Worm (Caenorhabditis elegans) whole organism, late embryonic: ENCODE data around the gene K11D12.14.

Source experiments
- F13H6.1 ChIP-seq: sonication (generic microtip); optimal IDR thresholded peaks from 2 replicates; lab custom pipeline; 2016; ENCODE audit warnings: missing genetic modification characterization, missing compliant biosample characterization
- T23F11.4 ChIP-seq: fragments of 200-800 bp; sonication (Bioruptor generic); optimal IDR thresholded peaks from 2 replicates; lab custom pipeline; 2018; ENCODE audit warnings: mild to moderate bottlenecking, missing genetic modification characterization, missing compliant biosample characterization
- ama-1 ChIP-seq: fragments of 150-350 bp; optimal IDR thresholded peaks from 2 replicates; lab custom pipeline; 2014
- ceh-48 ChIP-seq: sonication (generic microtip); optimal IDR thresholded peaks from 2 replicates; lab custom pipeline; 2016; ENCODE audit warnings: missing genetic modification characterization, inconsistent platforms, missing compliant biosample characterization
- elt-2 ChIP-seq: sonication (generic microtip); optimal IDR thresholded peaks from 2 replicates; lab custom pipeline; 2016; ENCODE audit warnings: missing genetic modification reagents, missing genetic modification characterization, missing compliant biosample characterization
- ets-4 ChIP-seq: sonication (generic microtip); optimal IDR thresholded peaks from 2 replicates; lab custom pipeline; 2016; ENCODE audit warnings: missing genetic modification characterization, missing compliant biosample characterization
- fkh-10 ChIP-seq: fragments of 150-350 bp; optimal IDR thresholded peaks from 2 replicates; lab custom pipeline; 2014; ENCODE audit warnings: missing biosample characterization, missing genetic modification reagents, missing genetic modification characterization
- nhr-232 ChIP-seq: sonication (generic microtip); optimal IDR thresholded peaks from 2 replicates; lab custom pipeline; 2016; ENCODE audit warnings: missing genetic modification characterization, missing compliant biosample characterization
- pha-4 ChIP-seq: fragments of 150-350 bp; optimal IDR thresholded peaks from 2 replicates; lab custom pipeline; 2018; ENCODE audit warnings: missing biosample characterization, missing genetic modification reagents, missing genetic modification characterization
- sdc-2 ChIP-seq: sonication (generic microtip); optimal IDR thresholded peaks from 2 replicates; lab custom pipeline; 2016; ENCODE audit warnings: missing genotype, missing genetic modification characterization, missing compliant biosample characterization
- sox-4 ChIP-seq: sonication (generic microtip); optimal IDR thresholded peaks from 2 replicates; lab custom pipeline; 2017; ENCODE audit warnings: mild to moderate bottlenecking, missing genetic modification characterization, inconsistent platforms, missing compliant biosample characterization
- tbx-2 ChIP-seq: sonication (generic microtip); optimal IDR thresholded peaks from 2 replicates; lab custom pipeline; 2016; ENCODE audit warnings: missing genetic modification characterization, missing compliant biosample characterization

DNA sequence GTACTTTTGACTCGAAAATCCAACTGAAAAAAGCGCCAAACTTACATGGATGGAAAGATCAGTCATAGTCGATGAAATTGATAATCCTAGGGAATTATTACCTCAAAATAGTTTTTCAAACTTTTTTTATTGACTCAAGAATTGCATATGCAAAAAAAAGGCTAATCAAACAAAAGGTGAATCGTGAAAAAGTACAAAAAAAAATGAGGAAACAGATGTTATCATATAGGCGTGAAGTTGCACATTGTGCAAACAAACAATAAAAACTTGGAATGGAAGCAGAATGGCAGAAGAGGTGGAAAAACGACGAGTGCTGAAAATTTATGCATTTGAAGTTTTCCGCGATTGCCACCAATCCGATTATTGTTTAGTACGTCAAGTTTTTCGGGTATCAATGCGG, 3.3 kb upstream of the K11D12.14 start, which contains the start of gene exc-14:
- TF ChIP-seq pha-4: no peak
- no peak for TF ChIP-seq T23F11.4 (GFP tag; lab: Kevin White, UChicago)
- TF ChIP-seq F13H6.1 (tag; lab: Kevin White, UChicago): no peak
- no peak for TF ChIP-seq tbx-2
- no peak for TF ChIP-seq ets-4 (tag; lab: Kevin White, UChicago)
- no peak for TF ChIP-seq fkh-10 (GFP tag; lab: Kevin White, UChicago)
- TF ChIP-seq ama-1: no peak
- TF ChIP-seq nhr-232 (tag; lab: Kevin White, UChicago): no peak
- TF ChIP-seq sox-4: no peak
- no peak for TF ChIP-seq sdc-2 (tag; lab: Kevin White, UChicago)
- TF ChIP-seq ceh-48 (tag; lab: Kevin White, UChicago): no peak
- TF ChIP-seq elt-2 (tag; lab: Kevin White, UChicago): no peak
